Fruit fly (Drosophila melanogaster) whole organism, embryonic: Measurements from ENCODE around the gene Pdfr.

Experiments used
- Adf1 ChIP-seq: fragments of 200-800 bp; sonication (Bioruptor generic); IDR thresholded peaks from 2 replicates; pipeline ENCODE4 v1.3.6; 2022; ENCODE audit warnings: missing biosample characterization, missing genetic modification characterization
- Atf6 ChIP-seq: fragments of 200-800 bp; sonication (Bioruptor generic); IDR thresholded peaks from 2 replicates; pipeline ENCODE4 v1.3.6; 2022; ENCODE audit warnings: missing biosample characterization, missing genetic modification characterization
- CG10543 ChIP-seq: fragments of 200-800 bp; sonication (Bioruptor generic); optimal IDR thresholded peaks from 3 replicates; lab custom pipeline; 2017; ENCODE audit warnings: missing biosample characterization, mild to moderate bottlenecking, missing genetic modification characterization, moderate library complexity
- CG10565 ChIP-seq: fragments of 200-800 bp; sonication (Bioruptor generic); optimal IDR thresholded peaks from 3 replicates; lab custom pipeline; 2016; ENCODE audit warnings: missing biosample characterization, mild to moderate bottlenecking, missing genetic modification characterization
- CG10959 ChIP-seq: fragments of 200-800 bp; sonication (Bioruptor generic); IDR thresholded peaks from 2 replicates; pipeline ENCODE4 v1.3.6; 2022; ENCODE audit warnings: missing biosample characterization, missing genetic modification characterization
- CG11247 ChIP-seq: fragments of 200-800 bp; sonication (Bioruptor generic); IDR thresholded peaks from 2 replicates; pipeline ENCODE4 v1.3.6; 2022; ENCODE audit warnings: missing biosample characterization, missing genetic modification characterization
- CG12942 ChIP-seq: fragments of 200-800 bp; sonication (Bioruptor generic); optimal IDR thresholded peaks from 3 replicates; lab custom pipeline; 2016; ENCODE audit warnings: missing biosample characterization, missing genetic modification characterization
- CG13296 ChIP-seq: fragments of 200-800 bp; sonication (Bioruptor generic); optimal IDR thresholded peaks from 3 replicates; lab custom pipeline; 2018; ENCODE audit warnings: missing biosample characterization, mild to moderate bottlenecking, missing genetic modification characterization
- CG15011 ChIP-seq: fragments of 200-800 bp; sonication (Bioruptor generic); optimal IDR thresholded peaks from 3 replicates; lab custom pipeline; 2018; ENCODE audit warnings: missing biosample characterization, mild to moderate bottlenecking, missing genetic modification characterization
- CG15269 ChIP-seq: fragments of 200-800 bp; sonication (Bioruptor generic); optimal IDR thresholded peaks from 2 replicates; lab custom pipeline; 2018; ENCODE audit warnings: missing biosample characterization, mild to moderate bottlenecking, missing genetic modification characterization, moderate library complexity
- CG15479 ChIP-seq: fragments of 200-800 bp; sonication (Bioruptor generic); optimal IDR thresholded peaks from 3 replicates; lab custom pipeline; 2019; ENCODE audit warnings: missing biosample characterization, mild to moderate bottlenecking, missing genetic modification characterization, moderate library complexity
- CG17568 ChIP-seq: fragments of 200-800 bp; sonication (Bioruptor generic); optimal IDR thresholded peaks from 2 replicates; lab custom pipeline; 2018; ENCODE audit warnings: missing biosample characterization, mild to moderate bottlenecking, missing genetic modification characterization, moderate library complexity
- CG17802 ChIP-seq: fragments of 200-800 bp; sonication (Bioruptor generic); optimal IDR thresholded peaks from 2 replicates; lab custom pipeline; 2018; ENCODE audit warnings: missing biosample characterization, mild to moderate bottlenecking, missing genetic modification characterization, moderate library complexity
- CG2678 ChIP-seq: fragments of 200-800 bp; sonication (Bioruptor generic); optimal IDR thresholded peaks from 3 replicates; lab custom pipeline; 2019; ENCODE audit warnings: missing biosample characterization, mild to moderate bottlenecking, missing genetic modification characterization, moderate library complexity
- CG4328 ChIP-seq: fragments of 200-800 bp; sonication (Bioruptor generic); optimal IDR thresholded peaks from 3 replicates; lab custom pipeline; 2017; ENCODE audit warnings: missing biosample characterization, missing genetic modification reagents, missing genetic modification characterization
- CG6813 ChIP-seq: fragments of 200-800 bp; sonication (Bioruptor generic); optimal IDR thresholded peaks from 2 replicates; lab custom pipeline; 2017; ENCODE audit warnings: missing biosample characterization, missing genetic modification characterization, mild to moderate bottlenecking, moderate library complexity, missing genetic modification reagents
- CG7372 ChIP-seq: fragments of 200-800 bp; sonication (Bioruptor generic); IDR thresholded peaks from 2 replicates; pipeline ENCODE4 v1.3.6; 2022; ENCODE audit warnings: missing biosample characterization, missing genetic modification characterization
- D19A ChIP-seq: fragments of 200-800 bp; optimal IDR thresholded peaks from 3 replicates; lab custom pipeline; 2019; ENCODE audit warnings: missing biosample characterization, mild to moderate bottlenecking, missing genetic modification characterization, moderate library complexity
- Dref ChIP-seq: fragments of 200-800 bp; sonication (Bioruptor generic); IDR thresholded peaks from 2 replicates; pipeline ENCODE4 v1.3.6; 2022; ENCODE audit warnings: missing biosample characterization, missing genetic modification characterization
- E2f2 ChIP-seq: fragments of 200-800 bp; sonication (Bioruptor generic); IDR thresholded peaks from 2 replicates; pipeline ENCODE4 v1.3.6; 2022; ENCODE audit warnings: missing biosample characterization, missing genetic modification characterization
- GATAe ChIP-seq: fragments of 200-800 bp; sonication (Bioruptor generic); conservative IDR thresholded peaks from 2 replicates; pipeline ENCODE4 v1.3.6; 2022; ENCODE audit warnings: missing biosample characterization, missing genetic modification characterization
- HHEX ChIP-seq: fragments of 200-800 bp; sonication (Bioruptor generic); optimal IDR thresholded peaks from 3 replicates; lab custom pipeline; 2017; ENCODE audit warnings: missing biosample characterization, mild to moderate bottlenecking, missing genetic modification characterization, missing genetic modification reagents
- Hey ChIP-seq: fragments of 200-800 bp; sonication (Bioruptor generic); optimal IDR thresholded peaks from 3 replicates; lab custom pipeline; 2018; ENCODE audit warnings: missing biosample characterization, mild to moderate bottlenecking, missing genetic modification characterization
- Med ChIP-seq: fragments of 200-800 bp; sonication (Bioruptor generic); peaks from one replicate; lab custom pipeline; 2016; ENCODE audit warnings: missing biosample characterization, missing genetic modification characterization, mild to moderate bottlenecking, inconsistent platforms, moderate library complexity
- Mrtf ChIP-seq: fragments of 200-800 bp; sonication (Bioruptor generic); IDR thresholded peaks from 3 replicates; pipeline ENCODE4 v1.3.6; 2022; ENCODE audit warnings: missing biosample characterization, missing genetic modification characterization
- Oaz ChIP-seq: fragments of 200-800 bp; sonication (Bioruptor generic); IDR thresholded peaks from 2 replicates; pipeline ENCODE4 v1.3.6; 2022; ENCODE audit warnings: missing biosample characterization, missing genetic modification characterization
- Opbp ChIP-seq: fragments of 200-800 bp; sonication (Bioruptor generic); IDR thresholded peaks from 3 replicates; pipeline ENCODE4 v1.3.6; 2022; ENCODE audit warnings: missing biosample characterization, missing genetic modification characterization; ENCODE audit not compliant: partially characterized antibody
- Pdp1 ChIP-seq, 2 experiments: fragments of 200-800 bp; sonication (Bioruptor generic); optimal IDR thresholded peaks; 3 replicates each; lab custom pipeline; 2016; ENCODE audit warnings: missing biosample characterization in 2 of 2, missing genetic modification characterization in 2 of 2, mild to moderate bottlenecking in 1 of 2, moderate library complexity in 1 of 2
- Ptx1 ChIP-seq: fragments of 200-800 bp; sonication (Bioruptor generic); IDR thresholded peaks from 2 replicates; pipeline ENCODE4 v1.3.6; 2022; ENCODE audit warnings: missing biosample characterization, missing genetic modification characterization
- Sry-δ ChIP-seq: fragments of 200-800 bp; sonication (Bioruptor generic); optimal IDR thresholded peaks from 2 replicates; lab custom pipeline; 2016; ENCODE audit warnings: missing biosample characterization, missing genetic modification characterization
- Xbp1 ChIP-seq: fragments of 200-800 bp; sonication (Bioruptor generic); optimal IDR thresholded peaks from 3 replicates; lab custom pipeline; 2016; ENCODE audit warnings: missing biosample characterization, mild to moderate bottlenecking, missing genetic modification characterization
- abd-A ChIP-seq: fragments of 200-800 bp; sonication (Bioruptor generic); optimal IDR thresholded peaks from 3 replicates; lab custom pipeline; 2019; ENCODE audit warnings: missing biosample characterization, mild to moderate bottlenecking, missing genetic modification characterization, moderate library complexity
- cg ChIP-seq: fragments of 200-800 bp; sonication (Bioruptor generic); optimal IDR thresholded peaks from 3 replicates; lab custom pipeline; 2019; ENCODE audit warnings: missing biosample characterization, mild to moderate bottlenecking, missing genetic modification characterization, moderate library complexity
- ci ChIP-seq: fragments of 200-800 bp; sonication (Bioruptor generic); IDR thresholded peaks from 3 replicates; pipeline ENCODE4 v1.3.6; 2022; ENCODE audit warnings: missing biosample characterization, missing genetic modification characterization
- cwo ChIP-seq: fragments of 200-800 bp; sonication (Bioruptor generic); optimal IDR thresholded peaks from 3 replicates; lab custom pipeline; 2017; ENCODE audit warnings: missing biosample characterization, missing genetic modification characterization, mild to moderate bottlenecking, moderate library complexity, missing genetic modification reagents
- exex ChIP-seq: fragments of 200-800 bp; sonication (Bioruptor generic); optimal IDR thresholded peaks from 4 replicates; lab custom pipeline; 2018; ENCODE audit warnings: missing biosample characterization, mild to moderate bottlenecking, missing genetic modification characterization, moderate library complexity
- eyg ChIP-seq: fragments of 200-800 bp; sonication (Bioruptor generic); optimal IDR thresholded peaks from 3 replicates; lab custom pipeline; 2016; ENCODE audit warnings: missing biosample characterization, missing genetic modification characterization
- gce ChIP-seq: fragments of 200-800 bp; sonication (Bioruptor generic); IDR thresholded peaks from 3 replicates; pipeline ENCODE4 v1.3.6; 2022; ENCODE audit warnings: missing biosample characterization, missing genetic modification characterization
- grn ChIP-seq: fragments of 200-800 bp; sonication (Bioruptor generic); optimal IDR thresholded peaks from 3 replicates; lab custom pipeline; 2017; ENCODE audit warnings: missing biosample characterization, missing genetic modification characterization
- hbn ChIP-seq: fragments of 200-800 bp; sonication (Bioruptor generic); IDR thresholded peaks from 2 replicates; pipeline ENCODE4 v1.3.6; 2022; ENCODE audit warnings: missing biosample characterization, missing genetic modification characterization; ENCODE audit not compliant: partially characterized antibody
- hth ChIP-seq: fragments of >200 bp; optimal IDR thresholded peaks from 2 replicates; lab custom pipeline; 2017; ENCODE audit warnings: inconsistent platforms
- insv ChIP-seq, 2 experiments: fragments of 200-800 bp; sonication (Bioruptor generic); optimal IDR thresholded peaks; 3 replicates each; lab custom pipeline; 2016 to 2018; ENCODE audit warnings: missing biosample characterization in 2 of 2, missing genetic modification characterization in 2 of 2
- mirr ChIP-seq: fragments of 200-800 bp; sonication (Bioruptor generic); optimal IDR thresholded peaks from 3 replicates; lab custom pipeline; 2018; ENCODE audit warnings: missing biosample characterization, mild to moderate bottlenecking, missing genetic modification characterization
- org-1 ChIP-seq: fragments of 200-800 bp; sonication (Bioruptor generic); optimal IDR thresholded peaks from 2 replicates; lab custom pipeline; 2017; ENCODE audit warnings: missing biosample characterization, missing genetic modification characterization
- pfk ChIP-seq: fragments of 200-800 bp; sonication (Bioruptor generic); optimal IDR thresholded peaks from 2 replicates; lab custom pipeline; 2018; ENCODE audit warnings: missing biosample characterization, mild to moderate bottlenecking, missing genetic modification characterization, moderate library complexity
- sug ChIP-seq: fragments of 200-800 bp; optimal IDR thresholded peaks from 2 replicates; lab custom pipeline; 2019; ENCODE audit warnings: missing biosample characterization, mild to moderate bottlenecking, missing genetic modification characterization, moderate library complexity
- ttk ChIP-seq: fragments of 200-800 bp; sonication (Bioruptor generic); IDR thresholded peaks from 2 replicates; pipeline ENCODE4 v2.1.2; 2022; ENCODE audit warnings: missing biosample characterization, missing genetic modification characterization

The Pdfr gene

DNA sequence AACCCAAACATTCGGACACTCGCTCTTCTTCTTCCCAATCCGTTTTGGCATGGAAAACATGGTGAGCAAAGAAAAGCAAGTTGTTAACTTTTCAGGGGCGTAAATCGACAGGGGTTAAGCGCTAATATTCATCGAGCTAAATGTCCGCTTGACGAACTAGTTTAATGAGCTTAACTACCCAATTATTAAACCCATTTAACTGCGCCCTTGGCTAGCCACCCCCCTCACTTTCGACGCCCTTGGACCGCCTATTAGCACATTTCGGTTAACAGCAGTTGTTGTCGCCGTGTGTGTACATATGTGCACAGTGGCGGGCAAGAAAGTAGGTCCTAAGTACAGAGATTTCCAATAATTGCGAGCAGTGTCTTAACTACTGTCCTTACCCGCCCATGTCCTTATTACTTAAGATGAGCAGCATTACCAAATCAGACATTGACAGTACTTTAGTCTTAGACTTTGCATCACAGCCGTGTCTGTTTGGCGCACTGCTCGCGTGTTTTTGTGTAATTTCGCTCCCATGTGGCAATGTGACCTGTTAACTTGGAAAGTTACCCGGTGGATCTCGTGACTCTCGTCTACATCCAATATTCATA is 37.5 kb downstream of the Pdfr start (continued):
- TF ChIP-seq Opbp (GFP tag; lab: Robert Waterston, UW) (no peak), exex (peak; percentile 69), CG10565 (GFP tag; lab: Kevin White, UChicago) (peak; percentile 13), Mrtf (GFP tag; lab: Robert Waterston, UW) (peak; percentile 95), CG4328 (GFP tag; lab: Kevin White, UChicago) (no peak), CG15011 (GFP tag; lab: Kevin White, UChicago) (peak; percentile 82), hbn (GFP tag; lab: Robert Waterston, UW) (no peak)

dm6 chrX:2590607-2591006 is 38.6 kb downstream of the Pdfr start:
- TF ChIP-seq CG10959: no peak
- no peak for TF ChIP-seq CG17802
- no peak for TF ChIP-seq CG6813 (GFP tag; lab: Kevin White, UChicago)
- TF ChIP-seq HHEX (GFP tag; lab: Kevin White, UChicago): no peak
- TF ChIP-seq D19A (tag; lab: Kevin White, UChicago): no peak
- peak; percentile 39 for TF ChIP-seq cwo (GFP tag; lab: Kevin White, UChicago)
- peak; percentile 37 for TF ChIP-seq exex
- TF ChIP-seq Med (GFP tag; lab: Kevin White, UChicago): peak; percentile 79
- peak; percentile 50; the same call in 1 of the 2 replicates for TF ChIP-seq GATAe
- no peak for TF ChIP-seq ttk
- TF ChIP-seq mirr: peak; percentile 39
- no peak for TF ChIP-seq org-1 (GFP tag; lab: Kevin White, UChicago)
- no peak for TF ChIP-seq CG15269 (tag; lab: Kevin White, UChicago)
- no peak for TF ChIP-seq Dref
- TF ChIP-seq grn (GFP tag; lab: Kevin White, UChicago): peak; percentile 54
- no peak for TF ChIP-seq insv (GFP tag; optimal IDR thresholded peaks at IDR 0.05; lab: Kevin White, UChicago)
- no peak for TF ChIP-seq Sry-δ (GFP tag; lab: Kevin White, UChicago)
- TF ChIP-seq CG17568 (GFP tag; lab: Kevin White, UChicago): no peak
- TF ChIP-seq cg (GFP tag; lab: Kevin White, UChicago): peak; percentile 4
- peak; percentile 74 for TF ChIP-seq CG15479 (GFP tag; lab: Kevin White, UChicago)
- TF ChIP-seq sug: peak; percentile 78
- 0 out of 3 replicates have a peak, but pooled peaks have one; percentile 24 for TF ChIP-seq ci (GFP tag; lab: Robert Waterston, UW)
- peak in 1 of 2 experiments; percentile 40 for TF ChIP-seq Pdp1 (GFP tag; optimal IDR thresholded peaks at IDR 0.05; lab: Kevin White, UChicago)
- TF ChIP-seq CG10543 (GFP tag; lab: Kevin White, UChicago): peak; percentile 57
- TF ChIP-seq Hey (tag; lab: Kevin White, UChicago): peak; percentile 85
- TF ChIP-seq E2f2: no peak
- TF ChIP-seq Adf1 (GFP tag; lab: Robert Waterston, UW): peak; percentile 52; the same call in 1 of the 2 replicates
- 0 out of 2 replicates have a peak, but pooled peaks have one; percentile 8 for TF ChIP-seq Atf6

dm6 chrX:2591315-2591999 is 39.5 kb downstream of the Pdfr start:
- TF ChIP-seq pfk (GFP tag; lab: Kevin White, UChicago) (no peak), CG2678 (tag; lab: Kevin White, UChicago) (peak; percentile 74), CG11247 (GFP tag; lab: Robert Waterston, UW) (no peak), CG15269 (tag; lab: Kevin White, UChicago) (peak; percentile 63), grn (GFP tag; lab: Kevin White, UChicago) (no peak), CG12942 (GFP tag; lab: Kevin White, UChicago) (no peak), abd-A (no peak), Ptx1 (peak; percentile 31; the same call in 1 of the 2 replicates), Xbp1 (no peak), gce (no peak), eyg (GFP tag; lab: Kevin White, UChicago) (no peak), CG13296 (peak; percentile 49), hth (lab: Kevin White, UChicago) (no peak), CG7372 (GFP tag; lab: Robert Waterston, UW) (no peak), Oaz (GFP tag; lab: Robert Waterston, UW) (no peak)
